Worm (Caenorhabditis elegans): ENCODE data around the gene K02E11.10.

ce11 chrV:14285803-14286202, 44.9 kb upstream of the K02E11.10 start, which contains the start of gene F40G12.11:
- TF ChIP-seq elt-3 (tag; optimal IDR thresholded peaks at IDR 0.05) (no peak), unc-62 (GFP tag; optimal IDR thresholded peaks at IDR 0.05) (no peak)
